Fruit fly (Drosophila melanogaster) whole organism, embryonic: Measurements from ENCODE around the gene Asator.

Source experiments
- CG10654 ChIP-seq: fragments of 200-800 bp; sonication (Bioruptor generic); optimal IDR thresholded peaks from 2 replicates; lab custom pipeline; 2016; ENCODE audit warnings: missing biosample characterization, missing genetic modification characterization
- CG11247 ChIP-seq: fragments of 200-800 bp; sonication (Bioruptor generic); IDR thresholded peaks from 2 replicates; pipeline ENCODE4 v1.3.6; 2022; ENCODE audit warnings: missing biosample characterization, missing genetic modification characterization
- CG11398 ChIP-seq: fragments of 200-800 bp; sonication (Bioruptor generic); optimal IDR thresholded peaks from 2 replicates; lab custom pipeline; 2016; ENCODE audit warnings: missing biosample characterization, missing genetic modification characterization
- CG1233 ChIP-seq: fragments of 200-800 bp; sonication (Bioruptor generic); optimal IDR thresholded peaks from 4 replicates; lab custom pipeline; 2018; ENCODE audit warnings: missing biosample characterization, mild to moderate bottlenecking, missing genetic modification characterization
- CG14014 ChIP-seq: fragments of 200-800 bp; sonication (Bioruptor generic); IDR thresholded peaks from 2 replicates; pipeline ENCODE4 v1.3.6; 2022; ENCODE audit warnings: missing biosample characterization, missing genetic modification characterization
- CG2678 ChIP-seq: fragments of 200-800 bp; sonication (Bioruptor generic); optimal IDR thresholded peaks from 3 replicates; lab custom pipeline; 2019; ENCODE audit warnings: missing biosample characterization, mild to moderate bottlenecking, missing genetic modification characterization, moderate library complexity
- CG4282 ChIP-seq: fragments of 200-800 bp; sonication (Bioruptor generic); optimal IDR thresholded peaks from 2 replicates; lab custom pipeline; 2016; ENCODE audit warnings: missing biosample characterization, missing genetic modification characterization
- CG5953 ChIP-seq: fragments of 200-800 bp; sonication (Bioruptor generic); IDR thresholded peaks from 2 replicates; pipeline ENCODE4 v1.3.6; 2022; ENCODE audit warnings: missing biosample characterization, missing genetic modification characterization
- CG8089 ChIP-seq: fragments of 200-800 bp; sonication (Bioruptor generic); optimal IDR thresholded peaks from 3 replicates; lab custom pipeline; 2016; ENCODE audit warnings: missing biosample characterization, missing genetic modification characterization
- CG8281 ChIP-seq: fragments of 200-800 bp; sonication (Bioruptor generic); optimal IDR thresholded peaks from 2 replicates; lab custom pipeline; 2018; ENCODE audit warnings: missing biosample characterization, mild to moderate bottlenecking, missing genetic modification characterization, moderate library complexity
- CG9437 ChIP-seq: fragments of 200-800 bp; sonication (Bioruptor generic); optimal IDR thresholded peaks from 2 replicates; lab custom pipeline; 2018; ENCODE audit warnings: missing biosample characterization, mild to moderate bottlenecking, missing genetic modification characterization
- CG9817 ChIP-seq: fragments of 200-800 bp; sonication (Bioruptor generic); optimal IDR thresholded peaks from 2 replicates; lab custom pipeline; 2018; ENCODE audit warnings: missing biosample characterization, mild to moderate bottlenecking, missing genetic modification characterization, moderate library complexity
- Dad ChIP-seq: fragments of 200-800 bp; sonication (Bioruptor generic); optimal IDR thresholded peaks from 3 replicates; lab custom pipeline; 2016; ENCODE audit warnings: missing biosample characterization, missing genetic modification characterization
- Deaf1 ChIP-seq: fragments of 200-800 bp; optimal IDR thresholded peaks from 3 replicates; lab custom pipeline; 2019; ENCODE audit warnings: missing biosample characterization, mild to moderate bottlenecking, missing genetic modification characterization, moderate library complexity
- Doc3 ChIP-seq: fragments of 200-800 bp; sonication (Bioruptor generic); IDR thresholded peaks from 3 replicates; pipeline ENCODE4 v1.3.6; 2022; ENCODE audit warnings: missing biosample characterization, missing genetic modification characterization; ENCODE audit not compliant: partially characterized antibody
- Ets65A ChIP-seq: fragments of 200-800 bp; sonication (Bioruptor generic); peaks from one replicate; lab custom pipeline; 2016; ENCODE audit warnings: missing biosample characterization, missing genetic modification characterization
- Fer2 ChIP-seq: fragments of 200-800 bp; sonication (Bioruptor generic); optimal IDR thresholded peaks from 2 replicates; lab custom pipeline; 2018; ENCODE audit warnings: missing biosample characterization, mild to moderate bottlenecking, missing genetic modification characterization, moderate library complexity
- Gug ChIP-seq: fragments of 200-800 bp; sonication (Bioruptor generic); IDR thresholded peaks from 4 replicates; pipeline ENCODE4 v1.3.6; 2022; ENCODE audit warnings: missing biosample characterization, missing genetic modification characterization
- HLH3B ChIP-seq: fragments of 200-800 bp; sonication (Bioruptor generic); IDR thresholded peaks from 2 replicates; pipeline ENCODE4 v1.3.6; 2022; ENCODE audit warnings: missing biosample characterization, missing genetic modification characterization
- HLH54F ChIP-seq: fragments of 200-800 bp; sonication (Bioruptor generic); optimal IDR thresholded peaks from 3 replicates; lab custom pipeline; 2016; ENCODE audit warnings: missing biosample characterization, missing genetic modification characterization
- Lhr ChIP-seq: fragments of 200-800 bp; sonication (Bioruptor generic); optimal IDR thresholded peaks from 3 replicates; lab custom pipeline; 2017; ENCODE audit warnings: mild to moderate bottlenecking, missing biosample characterization, missing genetic modification reagents, missing genetic modification characterization
- Ptx1 ChIP-seq: fragments of 200-800 bp; sonication (Bioruptor generic); IDR thresholded peaks from 2 replicates; pipeline ENCODE4 v1.3.6; 2022; ENCODE audit warnings: missing biosample characterization, missing genetic modification characterization
- Sox102F ChIP-seq: fragments of 200-800 bp; sonication (Bioruptor generic); optimal IDR thresholded peaks from 2 replicates; lab custom pipeline; 2018; ENCODE audit warnings: missing biosample characterization, mild to moderate bottlenecking, missing genetic modification characterization, moderate library complexity
- Spps ChIP-seq: fragments of 200-800 bp; sonication (Bioruptor generic); optimal IDR thresholded peaks from 2 replicates; lab custom pipeline; 2018; ENCODE audit warnings: missing biosample characterization, mild to moderate bottlenecking, missing genetic modification characterization
- Sry-δ ChIP-seq: fragments of 200-800 bp; sonication (Bioruptor generic); optimal IDR thresholded peaks from 2 replicates; lab custom pipeline; 2016; ENCODE audit warnings: missing biosample characterization, missing genetic modification characterization
- TFAM ChIP-seq: fragments of 200-800 bp; sonication (Bioruptor generic); optimal IDR thresholded peaks from 2 replicates; lab custom pipeline; 2017; ENCODE audit warnings: missing biosample characterization, missing genetic modification characterization, inconsistent platforms
- Trl ChIP-seq, 3 experiments: fragments of >200 bp in 2 of 3; fragments of 200-800 bp in 1 of 3; sonication (Bioruptor generic) in 1 of 3; optimal IDR thresholded peaks; 2 replicates in 1 of 3; 3 replicates in 2 of 3; lab custom pipeline; 2016 to 2017; ENCODE audit warnings: missing biosample characterization in 1 of 3, missing genetic modification characterization in 1 of 3
- YL-1 ChIP-seq: fragments of 200-800 bp; sonication (Bioruptor generic); optimal IDR thresholded peaks from 3 replicates; lab custom pipeline; 2017; ENCODE audit warnings: missing biosample characterization, mild to moderate bottlenecking, missing genetic modification characterization
- ara ChIP-seq: fragments of 200-800 bp; sonication (Bioruptor generic); IDR thresholded peaks from 2 replicates; pipeline ENCODE4 v1.3.6; 2022; ENCODE audit warnings: missing biosample characterization, missing genetic modification characterization
- ase ChIP-seq: fragments of 200-800 bp; sonication (Bioruptor generic); IDR thresholded peaks from 3 replicates; pipeline ENCODE4 v1.3.6; 2022; ENCODE audit warnings: missing biosample characterization, missing genetic modification characterization
- bsh ChIP-seq, 2 experiments: fragments of 200-800 bp; sonication (Bioruptor generic); optimal IDR thresholded peaks; 2 replicates each; lab custom pipeline; 2017 to 2018; ENCODE audit warnings: mild to moderate bottlenecking in 2 of 2, missing biosample characterization in 2 of 2, missing genetic modification characterization in 2 of 2, moderate library complexity in 1 of 2
- btn ChIP-seq: fragments of 200-800 bp; sonication (Bioruptor generic); optimal IDR thresholded peaks from 2 replicates; lab custom pipeline; 2016; ENCODE audit warnings: missing biosample characterization, missing genetic modification characterization
- dati ChIP-seq: fragments of 200-800 bp; sonication (Bioruptor generic); IDR thresholded peaks from 2 replicates; pipeline ENCODE4 v1.3.6; 2022; ENCODE audit warnings: missing biosample characterization, missing genetic modification characterization
- disco-r ChIP-seq: fragments of 200-800 bp; sonication (Bioruptor generic); optimal IDR thresholded peaks from 2 replicates; lab custom pipeline; 2016; ENCODE audit warnings: missing biosample characterization, missing genetic modification characterization
- emc ChIP-seq: fragments of 200-800 bp; sonication (Bioruptor generic); optimal IDR thresholded peaks from 2 replicates; lab custom pipeline; 2016; ENCODE audit warnings: missing biosample characterization, missing genetic modification characterization
- fd102C ChIP-seq: fragments of 200-800 bp; sonication (Bioruptor generic); optimal IDR thresholded peaks from 2 replicates; lab custom pipeline; 2018; ENCODE audit warnings: missing biosample characterization, mild to moderate bottlenecking, missing genetic modification characterization, moderate library complexity
- fru ChIP-seq: fragments of >200 bp; optimal IDR thresholded peaks from 2 replicates; lab custom pipeline; 2017
- gcm ChIP-seq: fragments of 200-800 bp; sonication (Bioruptor generic); optimal IDR thresholded peaks from 2 replicates; lab custom pipeline; 2019; ENCODE audit warnings: missing biosample characterization, mild to moderate bottlenecking, missing genetic modification characterization, moderate library complexity
- inv ChIP-seq: fragments of 200-800 bp; sonication (Bioruptor generic); IDR thresholded peaks from 2 replicates; pipeline ENCODE4 v1.3.6; 2022; ENCODE audit warnings: missing biosample characterization, missing genetic modification characterization; ENCODE audit not compliant: partially characterized antibody
- klu ChIP-seq: fragments of 200-800 bp; sonication (Bioruptor generic); IDR thresholded peaks from 2 replicates; pipeline ENCODE4 v1.3.6; 2022; ENCODE audit warnings: missing biosample characterization, missing genetic modification characterization
- nmo ChIP-seq: fragments of 200-800 bp; sonication (Bioruptor generic); optimal IDR thresholded peaks from 2 replicates; lab custom pipeline; 2018; ENCODE audit warnings: missing biosample characterization, mild to moderate bottlenecking, missing genetic modification characterization, moderate library complexity
- sc ChIP-seq, 3 experiments: fragments of >200 bp in 2 of 3; fragments of 200-800 bp in 1 of 3; sonication (Bioruptor generic) in 1 of 3; optimal IDR thresholded peaks; 2 replicates in 2 of 3; 3 replicates in 1 of 3; lab custom pipeline; 2017; ENCODE audit warnings: mild to moderate bottlenecking in 1 of 3, missing biosample characterization in 1 of 3, missing genetic modification characterization in 1 of 3, missing genetic modification reagents in 1 of 3
- schlank ChIP-seq: fragments of 200-800 bp; sonication (Bioruptor generic); optimal IDR thresholded peaks from 2 replicates; lab custom pipeline; 2018; ENCODE audit warnings: missing biosample characterization, mild to moderate bottlenecking, missing genetic modification characterization
- tgo ChIP-seq: fragments of 200-800 bp; sonication (Bioruptor generic); IDR thresholded peaks from 3 replicates; pipeline ENCODE4 v1.3.6; 2022; ENCODE audit warnings: missing biosample characterization, missing genetic modification characterization
- tin ChIP-seq: fragments of 200-800 bp; sonication (Bioruptor generic); optimal IDR thresholded peaks from 3 replicates; lab custom pipeline; 2016; ENCODE audit warnings: missing biosample characterization, missing genetic modification characterization
- tio ChIP-seq: fragments of 200-800 bp; sonication (Bioruptor generic); optimal IDR thresholded peaks from 2 replicates; lab custom pipeline; 2017; ENCODE audit warnings: missing biosample characterization, missing genetic modification characterization, inconsistent platforms
- tna ChIP-seq: fragments of 200-800 bp; sonication (Bioruptor generic); IDR thresholded peaks from 2 replicates; pipeline ENCODE4 v1.3.6; 2022; ENCODE audit warnings: missing biosample characterization, missing genetic modification characterization; ENCODE audit not compliant: partially characterized antibody
- tx ChIP-seq: fragments of 200-800 bp; sonication (Bioruptor generic); optimal IDR thresholded peaks from 2 replicates; lab custom pipeline; 2016; ENCODE audit warnings: missing biosample characterization, missing genetic modification characterization
- wek ChIP-seq: fragments of 200-800 bp; sonication (Bioruptor generic); optimal IDR thresholded peaks from 3 replicates; lab custom pipeline; 2018; ENCODE audit warnings: missing biosample characterization, mild to moderate bottlenecking, missing genetic modification characterization, moderate library complexity
- zfh2 ChIP-seq: fragments of 200-800 bp; sonication (Bioruptor generic); optimal IDR thresholded peaks from 2 replicates; lab custom pipeline; 2016; ENCODE audit warnings: missing biosample characterization, missing genetic modification characterization

Gene Asator

dm6 chr4:497724-498123 is 8.9 kb upstream of the Asator start (continued):
- peak; percentile 68; the same call in 1 of the 2 replicates for TF ChIP-seq CG5953 (GFP tag; lab: Robert Waterston, UW)
- TF ChIP-seq CG14014 = peak; percentile 88; the same call in 1 of the 2 replicates
- TF ChIP-seq CG4282 (GFP tag; lab: Kevin White, UChicago) = peak; percentile 86
- peak; percentile 55 for TF ChIP-seq CG9437 (GFP tag; lab: Kevin White, UChicago)
- TF ChIP-seq gcm = peak; percentile 96
- no peak for TF ChIP-seq CG11247 (GFP tag; lab: Robert Waterston, UW)
- peak; percentile 97 for TF ChIP-seq wek (GFP tag; lab: Kevin White, UChicago)
- peak; percentile 66; the same call in 2 of the 3 replicates for TF ChIP-seq tgo
- peak; percentile 89 for TF ChIP-seq TFAM (GFP tag; lab: Kevin White, UChicago)
- TF ChIP-seq Fer2 (tag; lab: Kevin White, UChicago) = peak; percentile 87
- no peak for TF ChIP-seq fru (lab: Kevin White, UChicago)
- TF ChIP-seq HLH3B (GFP tag; lab: Robert Waterston, UW) = peak; percentile 90; the same call in 1 of the 2 replicates
- peak; percentile 100 for TF ChIP-seq fd102C (GFP tag; lab: Kevin White, UChicago)
- no peak for TF ChIP-seq Gug (GFP tag; lab: Robert Waterston, UW)
- peak; percentile 55 for TF ChIP-seq HLH54F (GFP tag; lab: Kevin White, UChicago)
- TF ChIP-seq CG2678 = peak; percentile 94
- TF ChIP-seq nmo (GFP tag; lab: Kevin White, UChicago) = peak; percentile 44
- peak; percentile 48 for TF ChIP-seq Deaf1 (tag; lab: Kevin White, UChicago)
- no peak for TF ChIP-seq sc (optimal IDR thresholded peaks at IDR 0.05; lab: Kevin White, UChicago)
- TF ChIP-seq sc (GFP tag; optimal IDR thresholded peaks at IDR 0.05; lab: Kevin White, UChicago) = peak; percentile 95
- peak; percentile 14 for TF ChIP-seq Ets65A (GFP tag; lab: Kevin White, UChicago)
- no peak for TF ChIP-seq klu
- TF ChIP-seq YL-1 (GFP tag; lab: Kevin White, UChicago) = peak; percentile 99
- peak; percentile 97 for TF ChIP-seq CG8089 (GFP tag; lab: Kevin White, UChicago)
- TF ChIP-seq disco-r (GFP tag; lab: Kevin White, UChicago) = peak; percentile 88
- TF ChIP-seq dati (GFP tag; lab: Robert Waterston, UW) = peak; percentile 67
- TF ChIP-seq zfh2 (GFP tag; lab: Kevin White, UChicago) = peak; percentile 25
- TF ChIP-seq btn (GFP tag; lab: Kevin White, UChicago) = peak; percentile 94
- TF ChIP-seq Spps (tag; lab: Kevin White, UChicago) = peak; percentile 95
- peak; percentile 93 for TF ChIP-seq CG10654 (GFP tag; lab: Kevin White, UChicago)
- no peak for TF ChIP-seq inv
- TF ChIP-seq tio (GFP tag; lab: Kevin White, UChicago) = peak; percentile 85
- TF ChIP-seq Trl (optimal IDR thresholded peaks at IDR 0.05; lab: Kevin White, UChicago) = no peak
- peak; percentile 96 for TF ChIP-seq Trl (GFP tag; optimal IDR thresholded peaks at IDR 0.05; lab: Kevin White, UChicago)
- TF ChIP-seq ase (GFP tag; lab: Robert Waterston, UW) = peak; percentile 70; the same call in 1 of the 3 replicates
- TF ChIP-seq Ptx1 (GFP tag; lab: Robert Waterston, UW) = no peak
- TF ChIP-seq Sox102F (GFP tag; lab: Kevin White, UChicago) = peak; percentile 82
- peak; percentile 87 for TF ChIP-seq tx (GFP tag; lab: Kevin White, UChicago)
- peak; percentile 79 for TF ChIP-seq Dad (GFP tag; lab: Kevin White, UChicago)
- peak; percentile 76 for TF ChIP-seq CG9817 (tag; lab: Kevin White, UChicago)
- TF ChIP-seq Doc3 (GFP tag; lab: Robert Waterston, UW) = no peak
- TF ChIP-seq tna (GFP tag; lab: Robert Waterston, UW) = no peak
- TF ChIP-seq Lhr = peak; percentile 93
- TF ChIP-seq CG1233 = peak; percentile 98
- TF ChIP-seq tin (GFP tag; lab: Kevin White, UChicago) = peak; percentile 70
- TF ChIP-seq emc (GFP tag; lab: Kevin White, UChicago) = peak; percentile 31
- peak in 1 of 2 experiments; percentile 94 for TF ChIP-seq bsh (GFP tag; optimal IDR thresholded peaks at IDR 0.05; lab: Kevin White, UChicago)
- TF ChIP-seq schlank = peak; percentile 83
- TF ChIP-seq Sry-δ (GFP tag; lab: Kevin White, UChicago) = peak; percentile 53
- TF ChIP-seq CG11398 (GFP tag; lab: Kevin White, UChicago) = peak; percentile 95
- TF ChIP-seq ara (GFP tag; lab: Robert Waterston, UW) = peak; percentile 91; the same call in 1 of the 2 replicates
- TF ChIP-seq CG8281 (tag; lab: Kevin White, UChicago) = peak; percentile 85
